Worm (Caenorhabditis elegans): Measurements from ENCODE around the gene rab-35.

DNA sequence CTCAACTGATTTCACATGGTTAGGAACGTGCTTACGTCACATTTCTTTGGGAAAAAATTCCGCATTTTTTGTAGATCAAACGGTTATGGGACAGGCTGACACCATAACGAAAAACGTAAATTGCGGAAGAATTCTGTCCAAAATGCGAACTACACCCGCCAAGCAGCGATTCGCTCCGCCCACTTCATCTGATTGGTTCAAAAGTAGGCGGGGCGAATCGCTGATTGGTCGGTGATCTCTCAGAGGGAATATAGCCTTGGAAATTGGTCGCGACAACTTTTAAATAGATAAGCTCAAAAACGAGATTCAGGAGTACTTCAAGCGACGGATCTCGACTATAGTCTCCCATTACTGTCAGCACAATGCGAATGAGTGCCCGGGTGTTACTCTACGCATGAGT, 26.3 kb upstream of the rab-35 start:
- TF ChIP-seq flt-1 (GFP tag; IDR thresholded peaks at IDR 0.05) (no peak), ztf-23 (GFP tag; IDR thresholded peaks at IDR 0.05) (no peak)
